Worm (Caenorhabditis elegans) whole organism, late embryonic: ENCODE results near the gene amph-1.

Source experiments
- ceh-22 ChIP-seq: sonication (generic microtip); optimal IDR thresholded peaks from 2 replicates; lab custom pipeline; 2017; ENCODE audit warnings: missing biosample characterization, missing genetic modification characterization
- ets-4 ChIP-seq: sonication (generic microtip); optimal IDR thresholded peaks from 2 replicates; lab custom pipeline; 2016; ENCODE audit warnings: missing genetic modification characterization, missing compliant biosample characterization
- hlh-6 ChIP-seq: sonication (generic microtip); optimal IDR thresholded peaks from 2 replicates; lab custom pipeline; 2016; ENCODE audit warnings: missing genotype, missing genetic modification characterization, missing compliant biosample characterization
- pha-2 ChIP-seq: sonication (generic microtip); optimal IDR thresholded peaks from 2 replicates; lab custom pipeline; 2017; ENCODE audit warnings: mild to moderate bottlenecking, missing genetic modification characterization, missing compliant biosample characterization
- pha-4 ChIP-seq: fragments of 150-350 bp; optimal IDR thresholded peaks from 2 replicates; lab custom pipeline; 2018; ENCODE audit warnings: missing biosample characterization, missing genetic modification reagents, missing genetic modification characterization
- syd-9 ChIP-seq: sonication (generic microtip); optimal IDR thresholded peaks from 2 replicates; lab custom pipeline; 2016; ENCODE audit warnings: mild to moderate bottlenecking, missing genetic modification characterization, moderate library complexity, missing compliant biosample characterization

- TF ChIP-seq ets-4 (no peak), pha-4 (tag; lab: Kevin White, UChicago) (no peak), pha-2 (no peak), hlh-6 (no peak), ceh-22 (tag; lab: Kevin White, UChicago) (no peak), syd-9 (tag; lab: Kevin White, UChicago) (no peak)
Observed at ce11 chrIV:9614060-9614459, 33.6 kb downstream of the amph-1 start.
